Fruit fly (Drosophila melanogaster) whole organism, embryonic: ENCODE data around the gene mnd.

ENCODE experiments used
- Atf-2 ChIP-seq: fragments of 200-800 bp; sonication (Bioruptor generic); optimal IDR thresholded peaks from 2 replicates; lab custom pipeline; 2016; ENCODE audit warnings: missing biosample characterization, missing genetic modification characterization
- CG10654 ChIP-seq: fragments of 200-800 bp; sonication (Bioruptor generic); optimal IDR thresholded peaks from 2 replicates; lab custom pipeline; 2016; ENCODE audit warnings: missing biosample characterization, missing genetic modification characterization
- CG11247 ChIP-seq: fragments of 200-800 bp; sonication (Bioruptor generic); IDR thresholded peaks from 2 replicates; pipeline ENCODE4 v1.3.6; 2022; ENCODE audit warnings: missing biosample characterization, missing genetic modification characterization
- CG12299 ChIP-seq: fragments of 200-800 bp; sonication (Bioruptor generic); optimal IDR thresholded peaks from 2 replicates; lab custom pipeline; 2018; ENCODE audit warnings: missing biosample characterization, mild to moderate bottlenecking, missing genetic modification characterization
- CG12942 ChIP-seq: fragments of 200-800 bp; sonication (Bioruptor generic); optimal IDR thresholded peaks from 3 replicates; lab custom pipeline; 2016; ENCODE audit warnings: missing biosample characterization, missing genetic modification characterization
- CG13424 ChIP-seq: fragments of 200-800 bp; sonication (Bioruptor generic); optimal IDR thresholded peaks from 2 replicates; lab custom pipeline; 2019; ENCODE audit warnings: missing biosample characterization, mild to moderate bottlenecking, missing genetic modification characterization, moderate library complexity
- CG14441 ChIP-seq: fragments of 200-800 bp; sonication (Bioruptor generic); IDR thresholded peaks from 2 replicates; pipeline ENCODE4 v1.3.6; 2022; ENCODE audit warnings: missing biosample characterization, missing genetic modification characterization
- CG17568 ChIP-seq: fragments of 200-800 bp; sonication (Bioruptor generic); optimal IDR thresholded peaks from 2 replicates; lab custom pipeline; 2018; ENCODE audit warnings: missing biosample characterization, mild to moderate bottlenecking, missing genetic modification characterization, moderate library complexity
- CG18476 ChIP-seq: fragments of 200-800 bp; sonication (Bioruptor generic); optimal IDR thresholded peaks from 2 replicates; lab custom pipeline; 2016; ENCODE audit warnings: missing biosample characterization, mild to moderate bottlenecking, missing genetic modification characterization
- CG2116 ChIP-seq: fragments of 200-800 bp; sonication (Bioruptor generic); optimal IDR thresholded peaks from 3 replicates; lab custom pipeline; 2018; ENCODE audit warnings: missing biosample characterization, mild to moderate bottlenecking, missing genetic modification characterization
- CG2202 ChIP-seq: fragments of 200-800 bp; sonication (Bioruptor generic); optimal IDR thresholded peaks from 2 replicates; lab custom pipeline; 2018; ENCODE audit warnings: missing biosample characterization, mild to moderate bottlenecking, missing genetic modification characterization
- CG2889 ChIP-seq: fragments of 200-800 bp; sonication (Bioruptor generic); IDR thresholded peaks from 3 replicates; pipeline ENCODE4 v1.3.6; 2022; ENCODE audit warnings: missing biosample characterization, missing genetic modification characterization
- CG33557 ChIP-seq: fragments of 200-800 bp; sonication (Bioruptor generic); optimal IDR thresholded peaks from 2 replicates; lab custom pipeline; 2019; ENCODE audit warnings: missing biosample characterization, mild to moderate bottlenecking, missing genetic modification characterization, moderate library complexity
- CG3726 ChIP-seq: fragments of 200-800 bp; sonication (Bioruptor generic); IDR thresholded peaks from 3 replicates; pipeline ENCODE4, ENCODE4 v1.3.6; 2022; ENCODE audit warnings: missing biosample characterization, missing genetic modification characterization
- CG5180 ChIP-seq: fragments of 200-800 bp; sonication (Bioruptor generic); optimal IDR thresholded peaks from 3 replicates; lab custom pipeline; 2017; ENCODE audit warnings: missing biosample characterization, missing genetic modification characterization, mild to moderate bottlenecking, moderate library complexity, missing genetic modification reagents
- CG6683 ChIP-seq: fragments of 200-800 bp; sonication (Bioruptor generic); optimal IDR thresholded peaks from 2 replicates; lab custom pipeline; 2017; ENCODE audit warnings: missing biosample characterization, mild to moderate bottlenecking, missing genetic modification characterization, missing genetic modification reagents
- CG7786 ChIP-seq: fragments of 200-800 bp; sonication (Bioruptor generic); optimal IDR thresholded peaks from 2 replicates; lab custom pipeline; 2016; ENCODE audit warnings: missing biosample characterization, missing genetic modification characterization
- CG8281 ChIP-seq: fragments of 200-800 bp; sonication (Bioruptor generic); optimal IDR thresholded peaks from 2 replicates; lab custom pipeline; 2018; ENCODE audit warnings: missing biosample characterization, mild to moderate bottlenecking, missing genetic modification characterization, moderate library complexity
- CG8478 ChIP-seq: fragments of >200 bp; optimal IDR thresholded peaks from 2 replicates; lab custom pipeline; 2018
- CG8924 ChIP-seq: fragments of 200-800 bp; optimal IDR thresholded peaks from 3 replicates; lab custom pipeline; 2019; ENCODE audit warnings: missing biosample characterization, mild to moderate bottlenecking, missing genetic modification characterization, moderate library complexity
- CG9727 ChIP-seq: fragments of 200-800 bp; sonication (Bioruptor generic); optimal IDR thresholded peaks from 3 replicates; lab custom pipeline; 2017; ENCODE audit warnings: missing biosample characterization, mild to moderate bottlenecking, missing genetic modification characterization
- D19A ChIP-seq: fragments of 200-800 bp; optimal IDR thresholded peaks from 3 replicates; lab custom pipeline; 2019; ENCODE audit warnings: missing biosample characterization, mild to moderate bottlenecking, missing genetic modification characterization, moderate library complexity
- Eip74EF ChIP-seq, 2 experiments: fragments of 200-800 bp in 1 of 2; fragments of >200 bp in 1 of 2; sonication (Bioruptor generic) in 1 of 2; optimal IDR thresholded peaks; 2 replicates each; lab custom pipeline; 2017 to 2019; ENCODE audit warnings: missing biosample characterization in 2 of 2, missing genetic modification characterization in 2 of 2, mild to moderate bottlenecking in 1 of 2, moderate library complexity in 1 of 2
- Fer2 ChIP-seq: fragments of 200-800 bp; sonication (Bioruptor generic); optimal IDR thresholded peaks from 2 replicates; lab custom pipeline; 2018; ENCODE audit warnings: missing biosample characterization, mild to moderate bottlenecking, missing genetic modification characterization, moderate library complexity
- Hand ChIP-seq: fragments of 200-800 bp; sonication (Bioruptor generic); optimal IDR thresholded peaks from 2 replicates; lab custom pipeline; 2017; ENCODE audit warnings: mild to moderate bottlenecking, missing biosample characterization, missing genetic modification reagents, missing genetic modification characterization
- Hr39 ChIP-seq: fragments of >200 bp; optimal IDR thresholded peaks from 2 replicates; lab custom pipeline; 2017
- MTF-1 ChIP-seq: fragments of 200-800 bp; sonication (Bioruptor generic); optimal IDR thresholded peaks from 2 replicates; lab custom pipeline; 2018; ENCODE audit warnings: missing biosample characterization, mild to moderate bottlenecking, missing genetic modification characterization, borderline replicate concordance
- Med ChIP-seq: fragments of 200-800 bp; sonication (Bioruptor generic); peaks from one replicate; lab custom pipeline; 2016; ENCODE audit warnings: missing biosample characterization, missing genetic modification characterization, mild to moderate bottlenecking, inconsistent platforms, moderate library complexity
- Neu2 ChIP-seq: fragments of 200-800 bp; sonication (Bioruptor generic); optimal IDR thresholded peaks from 3 replicates; lab custom pipeline; 2016; ENCODE audit warnings: missing biosample characterization, missing genetic modification characterization, borderline replicate concordance
- PHDP ChIP-seq: fragments of 200-800 bp; sonication (Bioruptor generic); optimal IDR thresholded peaks from 3 replicates; lab custom pipeline; 2018; ENCODE audit warnings: missing biosample characterization, mild to moderate bottlenecking, missing genetic modification characterization, moderate library complexity
- ab ChIP-seq: fragments of 200-800 bp; sonication (Bioruptor generic); optimal IDR thresholded peaks from 2 replicates; lab custom pipeline; 2016; ENCODE audit warnings: missing biosample characterization, missing genetic modification characterization
- bigmax ChIP-seq: fragments of 200-800 bp; sonication (Bioruptor generic); optimal IDR thresholded peaks from 2 replicates; lab custom pipeline; 2018; ENCODE audit warnings: missing biosample characterization, mild to moderate bottlenecking, missing genetic modification characterization
- br ChIP-seq: fragments of >200 bp; optimal IDR thresholded peaks from 2 replicates; lab custom pipeline; 2017
- disco-r ChIP-seq: fragments of 200-800 bp; sonication (Bioruptor generic); optimal IDR thresholded peaks from 2 replicates; lab custom pipeline; 2016; ENCODE audit warnings: missing biosample characterization, missing genetic modification characterization
- eve ChIP-seq, 2 experiments: fragments of >200 bp; optimal IDR thresholded peaks; 2 replicates each; lab custom pipeline; 2017; ENCODE audit warnings: missing biosample characterization in 2 of 2, missing genetic modification characterization in 2 of 2
- fd3F ChIP-seq: fragments of 200-800 bp; sonication (Bioruptor generic); optimal IDR thresholded peaks from 2 replicates; lab custom pipeline; 2018; ENCODE audit warnings: missing biosample characterization, mild to moderate bottlenecking, missing genetic modification characterization, moderate library complexity
- fu2 ChIP-seq: fragments of 200-800 bp; sonication (Bioruptor generic); optimal IDR thresholded peaks from 2 replicates; lab custom pipeline; 2016; ENCODE audit warnings: missing biosample characterization, missing genetic modification characterization
- gfzf ChIP-seq: fragments of 200-800 bp; sonication (Bioruptor generic); optimal IDR thresholded peaks from 2 replicates; lab custom pipeline; 2016; ENCODE audit warnings: missing biosample characterization, mild to moderate bottlenecking, missing genetic modification characterization, moderate library complexity
- h ChIP-seq: fragments of >200 bp; optimal IDR thresholded peaks from 2 replicates; lab custom pipeline; 2017
- inv ChIP-seq: fragments of 200-800 bp; sonication (Bioruptor generic); IDR thresholded peaks from 2 replicates; pipeline ENCODE4 v1.3.6; 2022; ENCODE audit warnings: missing biosample characterization, missing genetic modification characterization; ENCODE audit not compliant: partially characterized antibody
- lab ChIP-seq: fragments of 200-800 bp; sonication (Bioruptor generic); optimal IDR thresholded peaks from 3 replicates; lab custom pipeline; 2017; ENCODE audit warnings: missing biosample characterization, missing genetic modification characterization, mild to moderate bottlenecking, moderate library complexity, missing genetic modification reagents
- nerfin-1 ChIP-seq: fragments of 200-800 bp; sonication (Bioruptor generic); optimal IDR thresholded peaks from 3 replicates; lab custom pipeline; 2019; ENCODE audit warnings: missing biosample characterization, mild to moderate bottlenecking, missing genetic modification characterization, moderate library complexity
- nmo ChIP-seq: fragments of 200-800 bp; sonication (Bioruptor generic); optimal IDR thresholded peaks from 2 replicates; lab custom pipeline; 2018; ENCODE audit warnings: missing biosample characterization, mild to moderate bottlenecking, missing genetic modification characterization, moderate library complexity
- otp ChIP-seq: fragments of 200-800 bp; sonication (Bioruptor generic); IDR thresholded peaks from 3 replicates; pipeline ENCODE4, ENCODE4 v1.3.6; 2022; ENCODE audit warnings: missing biosample characterization, missing genetic modification characterization
- pita ChIP-seq: fragments of 200-800 bp; sonication (Bioruptor generic); optimal IDR thresholded peaks from 2 replicates; lab custom pipeline; 2017; ENCODE audit warnings: missing biosample characterization, mild to moderate bottlenecking, missing genetic modification characterization
- salm ChIP-seq: fragments of 200-800 bp; sonication (Bioruptor generic); optimal IDR thresholded peaks from 2 replicates; lab custom pipeline; 2018; ENCODE audit warnings: missing biosample characterization, mild to moderate bottlenecking, missing genetic modification characterization
- tap ChIP-seq: fragments of 200-800 bp; optimal IDR thresholded peaks from 3 replicates; lab custom pipeline; 2019; ENCODE audit warnings: missing biosample characterization, mild to moderate bottlenecking, missing genetic modification characterization, moderate library complexity
- trem ChIP-seq: fragments of 200-800 bp; optimal IDR thresholded peaks from 3 replicates; lab custom pipeline; 2019; ENCODE audit warnings: missing biosample characterization, mild to moderate bottlenecking, missing genetic modification characterization, moderate library complexity
- wek ChIP-seq: fragments of 200-800 bp; sonication (Bioruptor generic); optimal IDR thresholded peaks from 3 replicates; lab custom pipeline; 2018; ENCODE audit warnings: missing biosample characterization, mild to moderate bottlenecking, missing genetic modification characterization, moderate library complexity

Gene mnd

dm6 chr3L:15013957-15014692 is 29.2 kb downstream of the mnd start, which contains the start of gene Reck (continued):
- TF ChIP-seq CG33557 (GFP tag; lab: Kevin White, UChicago), result peak; percentile 59
- peak; percentile 65 for TF ChIP-seq CG6683 (GFP tag; lab: Kevin White, UChicago)
- TF ChIP-seq Fer2 (tag; lab: Kevin White, UChicago), result peak; percentile 54
- peak; percentile 72 for TF ChIP-seq CG5180 (GFP tag; lab: Kevin White, UChicago)
- peak; percentile 56 for TF ChIP-seq CG8281 (tag; lab: Kevin White, UChicago)
- TF ChIP-seq disco-r (GFP tag; lab: Kevin White, UChicago), result no peak
- TF ChIP-seq tap (tag; lab: Kevin White, UChicago), result peak; percentile 87
- peak; percentile 76 for TF ChIP-seq CG10654
- peak; percentile 75 for TF ChIP-seq fd3F (GFP tag; lab: Kevin White, UChicago)
- peak; percentile 77 for TF ChIP-seq MTF-1
- TF ChIP-seq lab (GFP tag; lab: Kevin White, UChicago), result peak; percentile 90
- TF ChIP-seq nerfin-1 (tag; lab: Kevin White, UChicago), result peak; percentile 78
- TF ChIP-seq wek (GFP tag; lab: Kevin White, UChicago), result no peak
- TF ChIP-seq br, result no peak
- TF ChIP-seq D19A (tag; lab: Kevin White, UChicago), result peak; percentile 78
- peak; percentile 88 for TF ChIP-seq CG18476
- TF ChIP-seq bigmax (GFP tag; lab: Kevin White, UChicago), result no peak
- TF ChIP-seq ab (GFP tag; lab: Kevin White, UChicago), result no peak
- peak; percentile 87 for TF ChIP-seq CG9727 (GFP tag; lab: Kevin White, UChicago)
- peak; percentile 73 for TF ChIP-seq CG11247 (GFP tag; lab: Robert Waterston, UW)
- TF ChIP-seq h (lab: Kevin White, UChicago), result no peak
- peak; percentile 58 for TF ChIP-seq CG12299 (tag; lab: Kevin White, UChicago)
- TF ChIP-seq gfzf, result peak; percentile 51
- peak; percentile 87 for TF ChIP-seq CG2116 (GFP tag; lab: Kevin White, UChicago)
- peak; percentile 89 for TF ChIP-seq CG8924 (tag; lab: Kevin White, UChicago)
- no peak for TF ChIP-seq inv (GFP tag; lab: Robert Waterston, UW)
- TF ChIP-seq CG2889 (GFP tag; lab: Robert Waterston, UW), result peak; percentile 54; the same call in 2 of the 3 replicates
- TF ChIP-seq CG17568 (GFP tag; lab: Kevin White, UChicago), result peak; percentile 80
- peak; percentile 81 for TF ChIP-seq CG14441 (GFP tag; lab: Robert Waterston, UW)
- peak; percentile 89 for TF ChIP-seq PHDP (tag; lab: Kevin White, UChicago)
- peak; percentile 20 for TF ChIP-seq CG7786 (GFP tag; lab: Kevin White, UChicago)
- TF ChIP-seq CG3726 (GFP tag; lab: Robert Waterston, UW), result 0 out of 3 replicates have a peak, but pooled peaks have one; percentile 9
- TF ChIP-seq CG13424, result peak; percentile 81
- peak; percentile 68 for TF ChIP-seq CG12942 (GFP tag; lab: Kevin White, UChicago)
- TF ChIP-seq nmo (GFP tag; lab: Kevin White, UChicago), result peak; percentile 82
- peak; percentile 93 for TF ChIP-seq Med (GFP tag; lab: Kevin White, UChicago)
- TF ChIP-seq otp (GFP tag; lab: Robert Waterston, UW), result peak; percentile 79; the same call in 2 of the 3 replicates
- peak in 1 of 2 experiments; percentile 84 for TF ChIP-seq Eip74EF (GFP tag; optimal IDR thresholded peaks at IDR 0.05; lab: Kevin White, UChicago)
- peak; percentile 67 for TF ChIP-seq pita (GFP tag; lab: Kevin White, UChicago)
- peak; percentile 42 for TF ChIP-seq Hand (GFP tag; lab: Kevin White, UChicago)
- TF ChIP-seq Neu2 (GFP tag; lab: Kevin White, UChicago), result no peak
- TF ChIP-seq salm (tag; lab: Kevin White, UChicago), result peak; percentile 63
- peak; percentile 70 for TF ChIP-seq trem (tag; lab: Kevin White, UChicago)
- TF ChIP-seq CG8478 (lab: Kevin White, UChicago), result no peak
- TF ChIP-seq Atf-2, result peak; percentile 11
- no peak for TF ChIP-seq Hr39 (lab: Kevin White, UChicago)
- TF ChIP-seq CG2202 (tag; lab: Kevin White, UChicago), result peak; percentile 71
- TF ChIP-seq eve (GFP tag; optimal IDR thresholded peaks at IDR 0.05; lab: Kevin White, UChicago), result peak in 1 of 2 experiments; percentile 15
- no peak for TF ChIP-seq fu2
